Fruit fly (Drosophila melanogaster) whole organism, wandering third instar larva: ENCODE results near the gene TBC1D23.

Experiments
- Abd-B ChIP-seq: fragments of >200 bp; optimal IDR thresholded peaks from 2 replicates; lab custom pipeline; 2017; ENCODE audit warnings: missing biosample characterization, missing genetic modification characterization
- CG32264 ChIP-seq: fragments of 200-800 bp; sonication (Bioruptor generic); optimal IDR thresholded peaks from 2 replicates; lab custom pipeline; 2016; ENCODE audit warnings: missing biosample characterization, missing genetic modification characterization
- CG9705 ChIP-seq: fragments of 200-800 bp; sonication (Bioruptor generic); optimal IDR thresholded peaks from 2 replicates; lab custom pipeline; 2018; ENCODE audit warnings: missing biosample characterization, mild to moderate bottlenecking, missing genetic modification characterization
- CrebA ChIP-seq: fragments of 200-800 bp; sonication (Bioruptor generic); optimal IDR thresholded peaks from 2 replicates; lab custom pipeline; 2016; ENCODE audit warnings: missing biosample characterization, mild to moderate bottlenecking, missing genetic modification characterization, borderline replicate concordance
- Dfd ChIP-seq: fragments of >200 bp; optimal IDR thresholded peaks from 2 replicates; lab custom pipeline; 2017; ENCODE audit warnings: missing biosample characterization, missing genetic modification characterization
- Dif ChIP-seq: fragments of 200-275, 200-300 bp; sonication (Bioruptor generic); optimal IDR thresholded peaks from 2 replicates; lab custom pipeline; 2018; ENCODE audit warnings: missing biosample characterization, missing genetic modification characterization; ENCODE audit not compliant: partially characterized antibody
- GATAd ChIP-seq: sonication (Bioruptor generic); optimal IDR thresholded peaks from 2 replicates; lab custom pipeline; 2016; ENCODE audit warnings: missing biosample characterization, missing genetic modification characterization
- HLH106 ChIP-seq: fragments of 200-800 bp; optimal IDR thresholded peaks from 3 replicates; lab custom pipeline; 2019; ENCODE audit warnings: missing biosample characterization, mild to moderate bottlenecking, missing genetic modification characterization, moderate library complexity
- Hnf4 ChIP-seq: fragments of 200-800 bp; sonication (Bioruptor generic); optimal IDR thresholded peaks from 2 replicates; lab custom pipeline; 2016; ENCODE audit warnings: missing biosample characterization, mild to moderate bottlenecking, missing genetic modification characterization
- Hr83 ChIP-seq: fragments of 200-300 bp; sonication (Bioruptor generic); optimal IDR thresholded peaks from 2 replicates; lab custom pipeline; 2016; ENCODE audit warnings: missing biosample characterization, mild to moderate bottlenecking, missing genetic modification characterization, moderate library complexity; ENCODE audit not compliant: poor library complexity, severe bottlenecking
- Mio ChIP-seq: sonication (Bioruptor generic); optimal IDR thresholded peaks from 2 replicates; lab custom pipeline; 2016; ENCODE audit warnings: missing biosample characterization, missing genetic modification characterization
- Myc ChIP-seq: fragments of >200 bp; optimal IDR thresholded peaks from 2 replicates; lab custom pipeline; 2017
- N ChIP-seq: fragments of >200 bp; optimal IDR thresholded peaks from 2 replicates; lab custom pipeline; 2018; ENCODE audit warnings: missing biosample characterization, missing external identifiers, missing genetic modification characterization
- Rel ChIP-seq, 2 experiments: fragments of 200-800 bp; sonication (Bioruptor generic) in 1 of 2; optimal IDR thresholded peaks; 2 replicates in 1 of 2; 3 replicates in 1 of 2; lab custom pipeline; 2016 to 2019; ENCODE audit warnings: mild to moderate bottlenecking in 2 of 2, missing biosample characterization in 2 of 2, missing genetic modification characterization in 2 of 2, moderate library complexity in 1 of 2
- Sp1 ChIP-seq: fragments of 200-800 bp; sonication (Bioruptor generic); optimal IDR thresholded peaks from 3 replicates; lab custom pipeline; 2019; ENCODE audit warnings: missing biosample characterization, mild to moderate bottlenecking, missing genetic modification characterization, moderate library complexity
- Vsx2 ChIP-seq: fragments of 200-300, 225-300 bp; sonication (Bioruptor generic); optimal IDR thresholded peaks from 2 replicates; lab custom pipeline; 2018; ENCODE audit warnings: missing biosample characterization, missing genetic modification characterization; ENCODE audit not compliant: partially characterized antibody
- br ChIP-seq: fragments of 200-800 bp; sonication (Bioruptor generic); optimal IDR thresholded peaks from 2 replicates; lab custom pipeline; 2016; ENCODE audit warnings: missing biosample characterization, missing genetic modification characterization
- brk ChIP-seq: fragments of 200-800 bp; sonication (Bioruptor generic); optimal IDR thresholded peaks from 2 replicates; lab custom pipeline; 2016; ENCODE audit warnings: missing biosample characterization, mild to moderate bottlenecking, missing genetic modification characterization
- dl ChIP-seq, 2 experiments: fragments of 175-275, 200-275 bp in 1 of 2; fragments of 200-275 bp in 1 of 2; sonication (Bioruptor generic); optimal IDR thresholded peaks; lab custom pipeline; 2018; ENCODE audit warnings: mild to moderate bottlenecking in 2 of 2, missing biosample characterization in 2 of 2, missing genetic modification characterization in 2 of 2, moderate library complexity in 2 of 2; ENCODE audit not compliant: partially characterized antibody in 2 of 2, insufficient read depth in 1 of 2
- dmrt93B ChIP-seq: fragments of 200-800 bp; sonication (Bioruptor generic); optimal IDR thresholded peaks from 2 replicates; lab custom pipeline; 2018; ENCODE audit warnings: missing biosample characterization, mild to moderate bottlenecking, missing genetic modification characterization
- dsf ChIP-seq: sonication (Bioruptor generic); optimal IDR thresholded peaks from 2 replicates; lab custom pipeline; 2016; ENCODE audit warnings: missing biosample characterization, missing genetic modification characterization, borderline replicate concordance
- ey ChIP-seq: fragments of 200-800 bp; sonication (Bioruptor generic); optimal IDR thresholded peaks from 2 replicates; lab custom pipeline; 2016; ENCODE audit warnings: missing biosample characterization, missing genetic modification characterization
- foxo ChIP-seq, 2 experiments: fragments of 200-800 bp; sonication (Bioruptor generic); optimal IDR thresholded peaks; 2 replicates in 1 of 2; 3 replicates in 1 of 2; lab custom pipeline; 2016 to 2017; ENCODE audit warnings: missing biosample characterization in 2 of 2, missing genetic modification characterization in 2 of 2
- h ChIP-seq: fragments of 200-800 bp; sonication (Bioruptor generic); optimal IDR thresholded peaks from 3 replicates; lab custom pipeline; 2016; ENCODE audit warnings: missing biosample characterization, mild to moderate bottlenecking, missing genetic modification characterization
- jim ChIP-seq: fragments of 175-275, 200-325 bp; sonication (Bioruptor generic); optimal IDR thresholded peaks from 2 replicates; lab custom pipeline; 2016; ENCODE audit warnings: missing biosample characterization, mild to moderate bottlenecking, missing genetic modification characterization
- lola ChIP-seq: fragments of >200 bp; optimal IDR thresholded peaks from 2 replicates; lab custom pipeline; 2017; ENCODE audit warnings: missing biosample characterization, missing genetic modification characterization
- pan ChIP-seq: fragments of >200 bp; optimal IDR thresholded peaks from 2 replicates; lab custom pipeline; 2017
- rgr ChIP-seq: fragments of 200-800 bp; sonication (Bioruptor generic); optimal IDR thresholded peaks from 3 replicates; lab custom pipeline; 2016; ENCODE audit warnings: missing biosample characterization, mild to moderate bottlenecking, missing genetic modification characterization
- sage ChIP-seq: fragments of 200-800 bp; sonication (Bioruptor generic); optimal IDR thresholded peaks from 2 replicates; lab custom pipeline; 2016; ENCODE audit warnings: missing biosample characterization, mild to moderate bottlenecking, missing genetic modification characterization
- sv ChIP-seq: fragments of 200-800 bp; sonication (Bioruptor generic); optimal IDR thresholded peaks from 3 replicates; lab custom pipeline; 2016; ENCODE audit warnings: missing biosample characterization, missing genetic modification characterization
- tai ChIP-seq: sonication (Bioruptor generic); optimal IDR thresholded peaks from 2 replicates; lab custom pipeline; 2016; ENCODE audit warnings: missing biosample characterization, missing genetic modification characterization

Gene TBC1D23

DNA sequence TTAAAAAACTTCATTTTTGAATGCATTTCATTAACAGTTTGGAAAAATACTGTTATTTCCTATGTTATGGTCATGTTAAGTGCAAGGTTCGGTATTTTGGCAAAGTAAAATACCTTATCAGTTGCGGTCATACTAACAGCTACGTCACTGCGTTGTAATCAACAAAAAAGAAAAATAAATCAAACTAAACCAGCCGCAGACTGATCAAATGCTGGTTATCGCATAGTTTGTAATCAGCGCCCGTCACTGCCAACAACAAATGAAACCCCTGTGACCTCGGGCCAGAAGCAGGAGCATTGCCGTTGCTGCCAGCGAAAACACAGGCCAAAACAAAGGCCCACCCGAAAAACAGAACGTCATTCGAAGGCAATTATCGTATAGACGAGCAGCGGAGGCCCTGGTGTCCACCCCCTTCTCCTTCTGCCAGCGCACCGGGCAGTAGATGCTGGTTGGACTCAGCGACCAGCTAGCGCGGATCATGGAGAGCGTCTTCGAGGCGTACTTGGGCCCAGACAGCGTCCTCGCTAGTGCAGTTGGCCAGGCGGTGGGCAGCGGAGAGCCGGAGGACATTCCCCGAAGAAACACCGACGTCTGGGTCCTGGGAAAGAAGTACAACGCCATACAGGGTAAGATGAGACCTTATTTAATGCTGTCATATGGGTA is 48.2 kb upstream of the TBC1D23 start, which contains the start of gene Atg4a:
Gene Atg4a (plus strand): TSS at position 110 of the 663 bp plus-strand sequence.
- TF ChIP-seq sage (GFP tag; lab: Kevin White, UChicago), result no peak
- TF ChIP-seq Mio, result no peak
- no peak for TF ChIP-seq Abd-B
- no peak for TF ChIP-seq Dif
- no peak for TF ChIP-seq Rel (GFP tag; optimal IDR thresholded peaks at IDR 0.05; lab: Kevin White, UChicago)
- TF ChIP-seq Rel (tag; optimal IDR thresholded peaks at IDR 0.05; lab: Kevin White, UChicago), result no peak
- no peak for TF ChIP-seq Myc
- no peak for TF ChIP-seq ey (GFP tag; lab: Kevin White, UChicago)
- no peak for TF ChIP-seq tai (GFP tag; lab: Kevin White, UChicago)
- no peak for TF ChIP-seq dsf (GFP tag; lab: Kevin White, UChicago)
- TF ChIP-seq jim, result no peak
- no peak for TF ChIP-seq HLH106
- TF ChIP-seq dmrt93B (GFP tag; lab: Kevin White, UChicago), result no peak
- TF ChIP-seq rgr (GFP tag; lab: Kevin White, UChicago), result no peak
- no peak for TF ChIP-seq N (GFP tag; lab: Kevin White, UChicago)

- no peak for TF ChIP-seq GATAd (GFP tag; lab: Kevin White, UChicago)
- TF ChIP-seq rgr (GFP tag; lab: Kevin White, UChicago), result no peak
- TF ChIP-seq sage (GFP tag; lab: Kevin White, UChicago), result no peak
- no peak for TF ChIP-seq Hr83 (GFP tag; lab: Kevin White, UChicago)
Measured at dm6 chr2L:1082668-1083067, 46.4 kb upstream of the TBC1D23 start.

- TF ChIP-seq rgr (GFP tag; lab: Kevin White, UChicago), result peak; percentile 16
- TF ChIP-seq foxo (GFP tag; optimal IDR thresholded peaks at IDR 0.05; lab: Kevin White, UChicago), result peak in 1 of 2 experiments; percentile 24
- TF ChIP-seq dmrt93B (GFP tag; lab: Kevin White, UChicago), result no peak
- no peak for TF ChIP-seq Vsx2
- no peak for TF ChIP-seq Abd-B
- TF ChIP-seq dl (GFP tag; optimal IDR thresholded peaks at IDR 0.05; lab: Kevin White, UChicago; ENCODE audit: insufficient read depth in 1 of 2, partially characterized antibody in 2 of 2), result no peak
- no peak for TF ChIP-seq sv (GFP tag; lab: Kevin White, UChicago)
- no peak for TF ChIP-seq N (GFP tag; lab: Kevin White, UChicago)
Measured at dm6 chr2L:1086312-1086906, 42.7 kb upstream of the TBC1D23 start.

DNA sequence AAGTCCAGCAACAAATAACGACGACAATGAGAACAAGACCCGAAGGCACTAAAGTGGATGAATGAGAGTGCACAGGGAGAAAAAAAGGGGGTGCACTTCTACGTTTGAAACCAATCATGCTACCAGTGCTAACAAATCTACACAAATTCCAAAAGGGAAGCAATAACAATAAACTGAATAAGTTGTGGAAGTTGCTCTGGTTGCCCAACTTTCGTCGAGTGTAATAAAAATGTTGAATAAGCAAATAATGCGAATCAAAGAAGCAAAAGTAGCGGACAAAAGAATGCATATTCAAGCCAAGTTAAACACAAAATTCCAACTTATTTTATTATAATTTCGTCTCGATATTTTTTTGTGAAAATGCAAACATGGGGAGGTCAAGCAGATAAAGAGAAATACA is 37.4 kb upstream of the TBC1D23 start:
- TF ChIP-seq dmrt93B (GFP tag; lab: Kevin White, UChicago), result no peak
- TF ChIP-seq dsf (GFP tag; lab: Kevin White, UChicago), result no peak
- TF ChIP-seq Rel (GFP tag; optimal IDR thresholded peaks at IDR 0.05; lab: Kevin White, UChicago), result no peak
- TF ChIP-seq Rel (tag; optimal IDR thresholded peaks at IDR 0.05; lab: Kevin White, UChicago), result no peak
- TF ChIP-seq tai (GFP tag; lab: Kevin White, UChicago), result no peak
- no peak for TF ChIP-seq jim
- no peak for TF ChIP-seq Dfd
- TF ChIP-seq lola (GFP tag; lab: Kevin White, UChicago), result no peak
- no peak for TF ChIP-seq Hr83 (GFP tag; lab: Kevin White, UChicago)
- TF ChIP-seq brk (GFP tag; lab: Kevin White, UChicago), result no peak
- no peak for TF ChIP-seq CrebA
- no peak for TF ChIP-seq Sp1 (GFP tag; lab: Kevin White, UChicago)
- TF ChIP-seq CG9705 (GFP tag; lab: Kevin White, UChicago), result no peak
- no peak for TF ChIP-seq CG32264 (GFP tag; lab: Kevin White, UChicago)
- TF ChIP-seq br (GFP tag; lab: Kevin White, UChicago), result no peak
- TF ChIP-seq, all 38 proteins: peak for 0

- TF ChIP-seq Myc (no peak), Hnf4 (GFP tag; lab: Kevin White, UChicago) (no peak), h (GFP tag; lab: Kevin White, UChicago) (peak; percentile 36), Rel (GFP tag; optimal IDR thresholded peaks at IDR 0.05; lab: Kevin White, UChicago) (no peak), Rel (tag; optimal IDR thresholded peaks at IDR 0.05; lab: Kevin White, UChicago) (peak; percentile 51), pan (lab: Kevin White, UChicago) (no peak), Dfd (peak; percentile 78)
Measured at dm6 chr2L:1094724-1095123, 34.4 kb upstream of the TBC1D23 start.
